Comparison of ENCODE assay signal across 1 fruit fly cellular context in genomic region chrX:19159942-19160341, dm6.
TF ChIP-seq lines count a peak whose summit lies in the region.

No protein-coding gene starts in this region.

TF ChIP-seq in whole organism, embryonic, 481 proteins besides CTCF, POLR2A, EP300 and RAD21 (continued from another document and continues in another):
- TF ChIP-seq fd64A (GFP tag; optimal IDR thresholded peaks at IDR 0.05; lab: Kevin White, UChicago) = no peak
- no peak for TF ChIP-seq CG4617 (GFP tag; optimal IDR thresholded peaks at IDR 0.05; lab: Kevin White, UChicago; ENCODE audit: borderline replicate concordance)
- peak; percentile 55 for TF ChIP-seq CG11504 (tag; optimal IDR thresholded peaks at IDR 0.05; lab: Kevin White, UChicago)
- peak in 1 of 3 experiments; percentile 48 for TF ChIP-seq lola (GFP tag; optimal IDR thresholded peaks at IDR 0.05; lab: Kevin White, UChicago)
- TF ChIP-seq CG10979 (tag; optimal IDR thresholded peaks at IDR 0.05; lab: Kevin White, UChicago) = peak; percentile 59
- peak; percentile 19 for TF ChIP-seq oc (tag; optimal IDR thresholded peaks at IDR 0.05; lab: Kevin White, UChicago)
- no peak for TF ChIP-seq CG18599 (GFP tag; optimal IDR thresholded peaks at IDR 0.05; lab: Kevin White, UChicago)
- TF ChIP-seq CG18011 (GFP tag; optimal IDR thresholded peaks at IDR 0.05; lab: Kevin White, UChicago) = no peak
- no peak for TF ChIP-seq Nf-YA (GFP tag; IDR thresholded peaks at IDR 0.05; lab: Robert Waterston, UW)
- no peak for TF ChIP-seq CG14050 (GFP tag; IDR thresholded peaks at IDR 0.05; lab: Robert Waterston, UW)
- no peak for TF ChIP-seq CG3838 (GFP tag; optimal IDR thresholded peaks at IDR 0.05; lab: Kevin White, UChicago)
- TF ChIP-seq grau (tag; optimal IDR thresholded peaks at IDR 0.05; lab: Kevin White, UChicago) = peak; percentile 33
- no peak for TF ChIP-seq H15 (GFP tag; IDR thresholded peaks at IDR 0.05; lab: Robert Waterston, UW)
- TF ChIP-seq fu2 (GFP tag; optimal IDR thresholded peaks at IDR 0.05; lab: Kevin White, UChicago) = no peak
- peak; percentile 1 for TF ChIP-seq CG17829 (tag; optimal IDR thresholded peaks at IDR 0.05; lab: Kevin White, UChicago)
- peak; percentile 43 for TF ChIP-seq phol (tag; optimal IDR thresholded peaks at IDR 0.05; lab: Kevin White, UChicago)
- no peak for TF ChIP-seq ind (GFP tag; optimal IDR thresholded peaks at IDR 0.05; lab: Kevin White, UChicago)
- no peak for TF ChIP-seq chinmo (GFP tag; IDR thresholded peaks at IDR 0.05; lab: Robert Waterston, UW; ENCODE audit: partially characterized antibody)
- no peak for TF ChIP-seq Med (GFP tag; lab: Kevin White, UChicago)
- no peak for TF ChIP-seq Spps (tag; optimal IDR thresholded peaks at IDR 0.05; lab: Kevin White, UChicago)
- peak; percentile 45 for TF ChIP-seq gcm (GFP tag; optimal IDR thresholded peaks at IDR 0.05; lab: Kevin White, UChicago)
- TF ChIP-seq CG7963 (GFP tag; IDR thresholded peaks at IDR 0.05; lab: Robert Waterston, UW; ENCODE audit: partially characterized antibody) = no peak
- TF ChIP-seq Atf6 (GFP tag; IDR thresholded peaks at IDR 0.05; lab: Robert Waterston, UW) = no peak
- no peak for TF ChIP-seq otp (GFP tag; IDR thresholded peaks at IDR 0.05; lab: Robert Waterston, UW)
- no peak for TF ChIP-seq pan (optimal IDR thresholded peaks at IDR 0.05; lab: Kevin White, UChicago)
- TF ChIP-seq pan (GFP tag; optimal IDR thresholded peaks at IDR 0.05 in 1 of 2, IDR thresholded peaks at IDR 0.05 in 1 of 2) = no peak
- TF ChIP-seq Sox102F (GFP tag; optimal IDR thresholded peaks at IDR 0.05; lab: Kevin White, UChicago) = peak; percentile 64
- TF ChIP-seq CG18619 (GFP tag; optimal IDR thresholded peaks at IDR 0.05; lab: Kevin White, UChicago) = no peak
- TF ChIP-seq h (optimal IDR thresholded peaks at IDR 0.05; lab: Kevin White, UChicago) = no peak
- no peak for TF ChIP-seq Abd-B (GFP tag; optimal IDR thresholded peaks at IDR 0.05; lab: Kevin White, UChicago)
- peak; percentile 53 for TF ChIP-seq row (GFP tag; IDR thresholded peaks at IDR 0.05; lab: Robert Waterston, UW)
- TF ChIP-seq CG1602 (GFP tag; optimal IDR thresholded peaks at IDR 0.05; lab: Kevin White, UChicago) = no peak
- peak; percentile 38 for TF ChIP-seq lbe (GFP tag; optimal IDR thresholded peaks at IDR 0.05; lab: Kevin White, UChicago)
- no peak for TF ChIP-seq luna (GFP tag; optimal IDR thresholded peaks at IDR 0.05; lab: Kevin White, UChicago)
- TF ChIP-seq CHES-1-like (GFP tag; optimal IDR thresholded peaks at IDR 0.05; lab: Kevin White, UChicago) = no peak
- TF ChIP-seq Rfx (GFP tag; IDR thresholded peaks at IDR 0.05; lab: Robert Waterston, UW) = no peak
- no peak for TF ChIP-seq CG32532 (GFP tag; IDR thresholded peaks at IDR 0.05; lab: Robert Waterston, UW)
- TF ChIP-seq fru (optimal IDR thresholded peaks at IDR 0.05; lab: Kevin White, UChicago) = no peak
- TF ChIP-seq mirr (GFP tag; optimal IDR thresholded peaks at IDR 0.05; lab: Kevin White, UChicago) = no peak
- peak; percentile 20 for TF ChIP-seq gsb-n (tag; optimal IDR thresholded peaks at IDR 0.05; lab: Kevin White, UChicago)
- TF ChIP-seq zfh1 (GFP tag; IDR thresholded peaks at IDR 0.05; lab: Robert Waterston, UW) = no peak
- TF ChIP-seq bab2 (GFP tag; optimal IDR thresholded peaks at IDR 0.05; lab: Kevin White, UChicago) = no peak
- peak; percentile 50 for TF ChIP-seq CG7839 (tag; optimal IDR thresholded peaks at IDR 0.05; lab: Kevin White, UChicago)
- TF ChIP-seq CG17385 (GFP tag; optimal IDR thresholded peaks at IDR 0.05; lab: Kevin White, UChicago) = peak; percentile 38
- peak; percentile 39 for TF ChIP-seq nmo (GFP tag; optimal IDR thresholded peaks at IDR 0.05; lab: Kevin White, UChicago)
- TF ChIP-seq crp (GFP tag; optimal IDR thresholded peaks at IDR 0.05; lab: Kevin White, UChicago) = no peak
- TF ChIP-seq CG2712 (tag; optimal IDR thresholded peaks at IDR 0.05; lab: Kevin White, UChicago) = peak; percentile 41
- no peak for TF ChIP-seq CG10209 (GFP tag; optimal IDR thresholded peaks at IDR 0.05; lab: Kevin White, UChicago)
- no peak for TF ChIP-seq sc (optimal IDR thresholded peaks at IDR 0.05; lab: Kevin White, UChicago)
- no peak for TF ChIP-seq sc (GFP tag; optimal IDR thresholded peaks at IDR 0.05; lab: Kevin White, UChicago)
- TF ChIP-seq tna (GFP tag; IDR thresholded peaks at IDR 0.05; lab: Robert Waterston, UW; ENCODE audit: partially characterized antibody) = no peak
- no peak for TF ChIP-seq Atf3 (GFP tag; optimal IDR thresholded peaks at IDR 0.05; lab: Kevin White, UChicago)
- no peak for TF ChIP-seq cato (GFP tag; optimal IDR thresholded peaks at IDR 0.05; lab: Kevin White, UChicago; ENCODE audit: borderline replicate concordance)
- TF ChIP-seq CG17328 (GFP tag; IDR thresholded peaks at IDR 0.05; lab: Robert Waterston, UW) = peak; percentile 21; the same call in 1 of the 2 replicates
- no peak for TF ChIP-seq Gug (GFP tag; IDR thresholded peaks at IDR 0.05; lab: Robert Waterston, UW)
- TF ChIP-seq NC2α (GFP tag; optimal IDR thresholded peaks at IDR 0.05; lab: Kevin White, UChicago) = no peak
- TF ChIP-seq CG8089 (GFP tag; optimal IDR thresholded peaks at IDR 0.05; lab: Kevin White, UChicago) = no peak
- TF ChIP-seq Fer1 (GFP tag; optimal IDR thresholded peaks at IDR 0.05; lab: Kevin White, UChicago) = no peak
- TF ChIP-seq Blimp-1 (GFP tag; optimal IDR thresholded peaks at IDR 0.05; lab: Kevin White, UChicago) = peak; percentile 42
- no peak for TF ChIP-seq al (GFP tag; IDR thresholded peaks at IDR 0.05; lab: Robert Waterston, UW)
- no peak for TF ChIP-seq shn (GFP tag; optimal IDR thresholded peaks at IDR 0.05; lab: Kevin White, UChicago)
- TF ChIP-seq sens (GFP tag; lab: Kevin White, UChicago) = peak; percentile 69
- TF ChIP-seq CG2875 (GFP tag; optimal IDR thresholded peaks at IDR 0.05; lab: Kevin White, UChicago) = peak; percentile 15
- TF ChIP-seq CG9609 (GFP tag; optimal IDR thresholded peaks at IDR 0.05; lab: Kevin White, UChicago) = no peak
- no peak for TF ChIP-seq CG11398 (GFP tag; optimal IDR thresholded peaks at IDR 0.05; lab: Kevin White, UChicago)
- peak; percentile 62 for TF ChIP-seq dmrt11E (tag; optimal IDR thresholded peaks at IDR 0.05; lab: Kevin White, UChicago)
- no peak; the same call in 2 of the 3 replicates for TF ChIP-seq croc (GFP tag; conservative IDR thresholded peaks at IDR 0.05; lab: Robert Waterston, UW)
- peak; percentile 96 for TF ChIP-seq D19A (tag; optimal IDR thresholded peaks at IDR 0.05; lab: Kevin White, UChicago)
- TF ChIP-seq hbn (GFP tag; IDR thresholded peaks at IDR 0.05; lab: Robert Waterston, UW; ENCODE audit: partially characterized antibody) = no peak
- TF ChIP-seq CG6689 (GFP tag; IDR thresholded peaks at IDR 0.05; lab: Robert Waterston, UW) = no peak
- no peak for TF ChIP-seq seq (GFP tag; IDR thresholded peaks at IDR 0.05; lab: Robert Waterston, UW)
- TF ChIP-seq ATbp (GFP tag; optimal IDR thresholded peaks at IDR 0.05; lab: Kevin White, UChicago) = peak; percentile 16
- no peak for TF ChIP-seq cad (GFP tag; optimal IDR thresholded peaks at IDR 0.05; lab: Kevin White, UChicago)
- TF ChIP-seq Asciz (GFP tag; optimal IDR thresholded peaks at IDR 0.05; lab: Kevin White, UChicago) = peak; percentile 25
- peak; percentile 35 for TF ChIP-seq CG12391 (tag; optimal IDR thresholded peaks at IDR 0.05; lab: Kevin White, UChicago)
- TF ChIP-seq CG13775 (GFP tag; optimal IDR thresholded peaks at IDR 0.05; lab: Kevin White, UChicago) = no peak
- TF ChIP-seq psq (GFP tag; optimal IDR thresholded peaks at IDR 0.05; lab: Kevin White, UChicago) = no peak
- no peak for TF ChIP-seq CG7271 (tag; optimal IDR thresholded peaks at IDR 0.05; lab: Kevin White, UChicago)
- TF ChIP-seq CG15011 (GFP tag; optimal IDR thresholded peaks at IDR 0.05; lab: Kevin White, UChicago) = no peak
- no peak for TF ChIP-seq her (GFP tag; optimal IDR thresholded peaks at IDR 0.05; lab: Kevin White, UChicago)
- no peak for TF ChIP-seq CG1603 (tag; optimal IDR thresholded peaks at IDR 0.05; lab: Kevin White, UChicago)
- no peak for TF ChIP-seq Drgx (GFP tag; IDR thresholded peaks at IDR 0.05; lab: Robert Waterston, UW)
- TF ChIP-seq CG17568 (GFP tag; optimal IDR thresholded peaks at IDR 0.05; lab: Kevin White, UChicago) = no peak
- no peak for TF ChIP-seq ems (GFP tag; optimal IDR thresholded peaks at IDR 0.05; lab: Kevin White, UChicago)
- TF ChIP-seq Eip74EF (GFP tag; optimal IDR thresholded peaks at IDR 0.05; lab: Kevin White, UChicago) = no peak
- TF ChIP-seq Dll (GFP tag; IDR thresholded peaks at IDR 0.05; lab: Robert Waterston, UW; ENCODE audit: partially characterized antibody) = no peak
- TF ChIP-seq cg (GFP tag; optimal IDR thresholded peaks at IDR 0.05; lab: Kevin White, UChicago) = peak; percentile 41
- no peak for TF ChIP-seq D (optimal IDR thresholded peaks at IDR 0.05; lab: Kevin White, UChicago)
- TF ChIP-seq D (GFP tag; optimal IDR thresholded peaks at IDR 0.05; lab: Kevin White, UChicago) = peak; percentile 15
- peak; percentile 1 for TF ChIP-seq Oli (tag; optimal IDR thresholded peaks at IDR 0.05; lab: Kevin White, UChicago)
- TF ChIP-seq CG32767 (GFP tag; IDR thresholded peaks at IDR 0.05; lab: Robert Waterston, UW) = no peak
- no peak for TF ChIP-seq dati (GFP tag; IDR thresholded peaks at IDR 0.05; lab: Robert Waterston, UW)
- TF ChIP-seq CG8359 (GFP tag; optimal IDR thresholded peaks at IDR 0.05; lab: Kevin White, UChicago; ENCODE audit: borderline replicate concordance) = no peak
- no peak for TF ChIP-seq CG6791 (GFP tag; IDR thresholded peaks at IDR 0.05; lab: Robert Waterston, UW; ENCODE audit: partially characterized antibody)
- TF ChIP-seq CG14014 (GFP tag; IDR thresholded peaks at IDR 0.05; lab: Robert Waterston, UW) = no peak
- TF ChIP-seq bcd (GFP tag; optimal IDR thresholded peaks at IDR 0.05; lab: Kevin White, UChicago) = no peak
- no peak for TF ChIP-seq CG10462 (GFP tag; optimal IDR thresholded peaks at IDR 0.05; lab: Kevin White, UChicago)
- TF ChIP-seq Doc3 (GFP tag; IDR thresholded peaks at IDR 0.05; lab: Robert Waterston, UW; ENCODE audit: partially characterized antibody) = no peak
- TF ChIP-seq CoRest (tag; optimal IDR thresholded peaks at IDR 0.05; lab: Kevin White, UChicago) = peak; percentile 25
- TF ChIP-seq Ptx1 (GFP tag; IDR thresholded peaks at IDR 0.05; lab: Robert Waterston, UW) = no peak
- no peak for TF ChIP-seq Hr39 (optimal IDR thresholded peaks at IDR 0.05; lab: Kevin White, UChicago)
- no peak for TF ChIP-seq pros (GFP tag; optimal IDR thresholded peaks at IDR 0.05; lab: Kevin White, UChicago)
- peak; percentile 52 for TF ChIP-seq unpg (GFP tag; optimal IDR thresholded peaks at IDR 0.05; lab: Kevin White, UChicago)
- peak; percentile 55 to 65 for TF ChIP-seq bsh (GFP tag; optimal IDR thresholded peaks at IDR 0.05; lab: Kevin White, UChicago)
- no peak for TF ChIP-seq CG11456 (GFP tag; IDR thresholded peaks at IDR 0.05; lab: Robert Waterston, UW)
- no peak for TF ChIP-seq jigr1 (GFP tag; IDR thresholded peaks at IDR 0.05; lab: Robert Waterston, UW)
- TF ChIP-seq CG13424 (tag; optimal IDR thresholded peaks at IDR 0.05; lab: Kevin White, UChicago) = peak; percentile 10
- no peak for TF ChIP-seq Max (GFP tag; optimal IDR thresholded peaks at IDR 0.05; lab: Kevin White, UChicago)
- TF ChIP-seq Lim3 (GFP tag; IDR thresholded peaks at IDR 0.05; lab: Robert Waterston, UW) = no peak
- no peak for TF ChIP-seq salm (tag; optimal IDR thresholded peaks at IDR 0.05; lab: Kevin White, UChicago)
- no peak for TF ChIP-seq jumu (GFP tag; optimal IDR thresholded peaks at IDR 0.05; lab: Kevin White, UChicago)
- no peak for TF ChIP-seq Tbp (GFP tag; optimal IDR thresholded peaks at IDR 0.05; lab: Kevin White, UChicago)
- TF ChIP-seq Optix (GFP tag; IDR thresholded peaks at IDR 0.05; lab: Robert Waterston, UW) = no peak
- TF ChIP-seq CG10274 (GFP tag; optimal IDR thresholded peaks at IDR 0.05; lab: Kevin White, UChicago) = peak; percentile 35
- no peak for TF ChIP-seq Deaf1 (tag; optimal IDR thresholded peaks at IDR 0.05; lab: Kevin White, UChicago)
- no peak for TF ChIP-seq slp2 (GFP tag; optimal IDR thresholded peaks at IDR 0.05; lab: Kevin White, UChicago)
- TF ChIP-seq Sox100B (GFP tag; optimal IDR thresholded peaks at IDR 0.05; lab: Kevin White, UChicago) = peak; percentile 19
- no peak for TF ChIP-seq Ets97D (GFP tag; optimal IDR thresholded peaks at IDR 0.05; lab: Kevin White, UChicago)
- TF ChIP-seq CG7357 (GFP tag; IDR thresholded peaks at IDR 0.05; lab: Robert Waterston, UW) = no peak
- TF ChIP-seq CG4730 (GFP tag; IDR thresholded peaks at IDR 0.05; lab: Robert Waterston, UW) = no peak
- no peak for TF ChIP-seq p53 (GFP tag; optimal IDR thresholded peaks at IDR 0.05; lab: Kevin White, UChicago)
- no peak for TF ChIP-seq pum (GFP tag; optimal IDR thresholded peaks at IDR 0.05; lab: Kevin White, UChicago)
- TF ChIP-seq Lhr (GFP tag; optimal IDR thresholded peaks at IDR 0.05; lab: Kevin White, UChicago) = peak; percentile 14
- no peak for TF ChIP-seq Taf1 (GFP tag; IDR thresholded peaks at IDR 0.05; lab: Robert Waterston, UW)
- TF ChIP-seq CG10565 (GFP tag; optimal IDR thresholded peaks at IDR 0.05; lab: Kevin White, UChicago) = no peak
- TF ChIP-seq dmrt99B (tag; optimal IDR thresholded peaks at IDR 0.05; lab: Kevin White, UChicago) = peak; percentile 49
- no peak for TF ChIP-seq gce (GFP tag; IDR thresholded peaks at IDR 0.05; lab: Robert Waterston, UW)
- no peak for TF ChIP-seq CG8944 (GFP tag; optimal IDR thresholded peaks at IDR 0.05; lab: Kevin White, UChicago)
- TF ChIP-seq Xbp1 (GFP tag; optimal IDR thresholded peaks at IDR 0.05; lab: Kevin White, UChicago) = no peak
- TF ChIP-seq CG10147 (GFP tag; optimal IDR thresholded peaks at IDR 0.05; lab: Kevin White, UChicago) = no peak
- no peak for TF ChIP-seq CG4404 (GFP tag; IDR thresholded peaks at IDR 0.05; lab: Robert Waterston, UW)
- TF ChIP-seq Meics (GFP tag; optimal IDR thresholded peaks at IDR 0.05; lab: Kevin White, UChicago) = no peak
- peak; percentile 6 for TF ChIP-seq fd96Cb (tag; optimal IDR thresholded peaks at IDR 0.05; lab: Kevin White, UChicago)
- no peak for TF ChIP-seq fd3F (GFP tag; optimal IDR thresholded peaks at IDR 0.05; lab: Kevin White, UChicago)
- TF ChIP-seq CG1792 (GFP tag; optimal IDR thresholded peaks at IDR 0.05; lab: Kevin White, UChicago) = no peak
- peak; percentile 51 for TF ChIP-seq CG18262 (tag; optimal IDR thresholded peaks at IDR 0.05; lab: Kevin White, UChicago)
- TF ChIP-seq Chrac-16 (GFP tag; optimal IDR thresholded peaks at IDR 0.05; lab: Kevin White, UChicago) = no peak
- TF ChIP-seq klu (GFP tag; IDR thresholded peaks at IDR 0.05; lab: Robert Waterston, UW) = no peak
- TF ChIP-seq CG1832 (GFP tag; optimal IDR thresholded peaks at IDR 0.05; lab: Kevin White, UChicago) = no peak
